Fruit fly (Drosophila melanogaster) whole organism, adult: Measurements from ENCODE around the gene CG8202.

ENCODE experiments used
- CG14711 ChIP-seq: fragments of 200-800 bp; sonication (Bioruptor generic); optimal IDR thresholded peaks from 2 replicates; lab custom pipeline; 2018; ENCODE audit warnings: missing biosample characterization, mild to moderate bottlenecking, missing genetic modification characterization, moderate library complexity
- Clk ChIP-seq: fragments of 200-800 bp; sonication (Bioruptor generic); optimal IDR thresholded peaks from 2 replicates; lab custom pipeline; 2017; ENCODE audit warnings: missing biosample characterization, missing genetic modification characterization
- Mnt ChIP-seq: fragments of 200-800 bp; sonication (Bioruptor generic); optimal IDR thresholded peaks from 2 replicates; lab custom pipeline; 2016; ENCODE audit warnings: missing biosample characterization, mild to moderate bottlenecking, missing genetic modification characterization

- TF ChIP-seq Clk (GFP tag; lab: Kevin White, UChicago) = no peak
- no peak for TF ChIP-seq Mnt (GFP tag; lab: Kevin White, UChicago)
- TF ChIP-seq CG14711 (tag; lab: Kevin White, UChicago) = no peak
Measured at dm6 chr3R:8683280-8683679, 48.6 kb upstream of the CG8202 start.
